Fruit fly (Drosophila melanogaster) whole organism, embryonic: ENCODE results near the gene CG13297.

Experiments
- Aef1 ChIP-seq: fragments of 200-800 bp; sonication (Bioruptor generic); IDR thresholded peaks from 3 replicates; pipeline ENCODE4 v1.3.6; 2022; ENCODE audit warnings: missing biosample characterization, missing genetic modification characterization
- Atf6 ChIP-seq: fragments of 200-800 bp; sonication (Bioruptor generic); IDR thresholded peaks from 2 replicates; pipeline ENCODE4 v1.3.6; 2022; ENCODE audit warnings: missing biosample characterization, missing genetic modification characterization
- BtbVII ChIP-seq: fragments of 200-800 bp; sonication (Bioruptor generic); optimal IDR thresholded peaks from 3 replicates; lab custom pipeline; 2017; ENCODE audit warnings: missing biosample characterization, mild to moderate bottlenecking, missing genetic modification characterization
- CG10654 ChIP-seq: fragments of 200-800 bp; sonication (Bioruptor generic); optimal IDR thresholded peaks from 2 replicates; lab custom pipeline; 2016; ENCODE audit warnings: missing biosample characterization, missing genetic modification characterization
- CG10979 ChIP-seq: fragments of 200-800 bp; sonication (Bioruptor generic); optimal IDR thresholded peaks from 2 replicates; lab custom pipeline; 2018; ENCODE audit warnings: missing biosample characterization, mild to moderate bottlenecking, missing genetic modification characterization, moderate library complexity
- CG12071 ChIP-seq: fragments of 200-800 bp; sonication (Bioruptor generic); optimal IDR thresholded peaks from 3 replicates; lab custom pipeline; 2018; ENCODE audit warnings: missing biosample characterization, mild to moderate bottlenecking, missing genetic modification characterization
- CG12104 ChIP-seq: fragments of 200-800 bp; sonication (Bioruptor generic); optimal IDR thresholded peaks from 3 replicates; lab custom pipeline; 2016; ENCODE audit warnings: missing biosample characterization, missing genetic modification characterization
- CG1233 ChIP-seq: fragments of 200-800 bp; sonication (Bioruptor generic); optimal IDR thresholded peaks from 4 replicates; lab custom pipeline; 2018; ENCODE audit warnings: missing biosample characterization, mild to moderate bottlenecking, missing genetic modification characterization
- CG12942 ChIP-seq: fragments of 200-800 bp; sonication (Bioruptor generic); optimal IDR thresholded peaks from 3 replicates; lab custom pipeline; 2016; ENCODE audit warnings: missing biosample characterization, missing genetic modification characterization
- CG14667 ChIP-seq: fragments of 200-800 bp; sonication (Bioruptor generic); IDR thresholded peaks from 2 replicates; pipeline ENCODE4 v1.3.6; 2022; ENCODE audit warnings: missing biosample characterization, missing genetic modification characterization
- CG14860 ChIP-seq: fragments of 200-800 bp; sonication (Bioruptor generic); IDR thresholded peaks from 3 replicates; pipeline ENCODE4 v1.3.6; 2022; ENCODE audit warnings: missing biosample characterization, missing genetic modification characterization; ENCODE audit not compliant: partially characterized antibody
- CG17568 ChIP-seq: fragments of 200-800 bp; sonication (Bioruptor generic); optimal IDR thresholded peaks from 2 replicates; lab custom pipeline; 2018; ENCODE audit warnings: missing biosample characterization, mild to moderate bottlenecking, missing genetic modification characterization, moderate library complexity
- CG17612 ChIP-seq: fragments of 200-800 bp; sonication (Bioruptor generic); IDR thresholded peaks from 2 replicates; pipeline ENCODE4 v1.3.6; 2022; ENCODE audit warnings: missing biosample characterization, missing genetic modification characterization
- CG18599 ChIP-seq: fragments of 200-800 bp; sonication (Bioruptor generic); optimal IDR thresholded peaks from 3 replicates; lab custom pipeline; 2017; ENCODE audit warnings: missing biosample characterization, missing genetic modification characterization, mild to moderate bottlenecking, moderate library complexity, missing genetic modification reagents
- CG2116 ChIP-seq: fragments of 200-800 bp; sonication (Bioruptor generic); optimal IDR thresholded peaks from 3 replicates; lab custom pipeline; 2018; ENCODE audit warnings: missing biosample characterization, mild to moderate bottlenecking, missing genetic modification characterization
- CG2120 ChIP-seq: fragments of 200-800 bp; sonication (Bioruptor generic); optimal IDR thresholded peaks from 3 replicates; lab custom pipeline; 2016; ENCODE audit warnings: missing biosample characterization, missing genetic modification characterization
- CG3065 ChIP-seq: fragments of 200-800 bp; sonication (Bioruptor generic); optimal IDR thresholded peaks from 2 replicates; lab custom pipeline; 2016; ENCODE audit warnings: missing biosample characterization, missing genetic modification characterization
- CG31441 ChIP-seq: fragments of 200-800 bp; sonication (Bioruptor generic); IDR thresholded peaks from 2 replicates; pipeline ENCODE4 v1.3.6; 2022; ENCODE audit warnings: missing biosample characterization, missing genetic modification characterization
- CG32767 ChIP-seq: fragments of 200-800 bp; sonication (Bioruptor generic); IDR thresholded peaks from 2 replicates; pipeline ENCODE4 v1.3.6; 2022; ENCODE audit warnings: missing biosample characterization, missing genetic modification characterization
- CG6254 ChIP-seq: fragments of 200-800 bp; sonication (Bioruptor generic); optimal IDR thresholded peaks from 3 replicates; lab custom pipeline; 2017; ENCODE audit warnings: mild to moderate bottlenecking, missing biosample characterization, missing genetic modification reagents, missing genetic modification characterization
- CG6654 ChIP-seq: fragments of 200-800 bp; sonication (Bioruptor generic); optimal IDR thresholded peaks from 2 replicates; lab custom pipeline; 2017; ENCODE audit warnings: missing biosample characterization, mild to moderate bottlenecking, missing genetic modification characterization
- CG7963 ChIP-seq: fragments of 200-800 bp; sonication (Bioruptor generic); IDR thresholded peaks from 3 replicates; pipeline ENCODE4 v1.3.6; 2022; ENCODE audit warnings: missing biosample characterization, missing genetic modification characterization; ENCODE audit not compliant: partially characterized antibody
- CG8924 ChIP-seq: fragments of 200-800 bp; optimal IDR thresholded peaks from 3 replicates; lab custom pipeline; 2019; ENCODE audit warnings: missing biosample characterization, mild to moderate bottlenecking, missing genetic modification characterization, moderate library complexity
- CG9876 ChIP-seq: fragments of 200-800 bp; sonication (Bioruptor generic); optimal IDR thresholded peaks from 2 replicates; lab custom pipeline; 2016; ENCODE audit warnings: missing biosample characterization, missing genetic modification characterization
- CG9932 ChIP-seq: fragments of 200-800 bp; sonication (Bioruptor generic); IDR thresholded peaks from 2 replicates; pipeline ENCODE4 v1.3.6; 2022; ENCODE audit warnings: missing biosample characterization, missing genetic modification characterization
- Eip74EF ChIP-seq, 2 experiments: fragments of 200-800 bp in 1 of 2; fragments of >200 bp in 1 of 2; sonication (Bioruptor generic) in 1 of 2; optimal IDR thresholded peaks; 2 replicates each; lab custom pipeline; 2017 to 2019; ENCODE audit warnings: missing biosample characterization in 2 of 2, missing genetic modification characterization in 2 of 2, mild to moderate bottlenecking in 1 of 2, moderate library complexity in 1 of 2
- HLH54F ChIP-seq: fragments of 200-800 bp; sonication (Bioruptor generic); optimal IDR thresholded peaks from 3 replicates; lab custom pipeline; 2016; ENCODE audit warnings: missing biosample characterization, missing genetic modification characterization
- Hr78 ChIP-seq, 2 experiments: fragments of 200-800 bp in 1 of 2; fragments of >200 bp in 1 of 2; sonication (Bioruptor generic) in 1 of 2; optimal IDR thresholded peaks; 2 replicates each; lab custom pipeline; 2017 to 2019; ENCODE audit warnings: missing biosample characterization in 2 of 2, missing genetic modification characterization in 2 of 2, mild to moderate bottlenecking in 1 of 2, moderate library complexity in 1 of 2
- Med ChIP-seq: fragments of 200-800 bp; sonication (Bioruptor generic); peaks from one replicate; lab custom pipeline; 2016; ENCODE audit warnings: missing biosample characterization, missing genetic modification characterization, mild to moderate bottlenecking, inconsistent platforms, moderate library complexity
- Sox102F ChIP-seq: fragments of 200-800 bp; sonication (Bioruptor generic); optimal IDR thresholded peaks from 2 replicates; lab custom pipeline; 2018; ENCODE audit warnings: missing biosample characterization, mild to moderate bottlenecking, missing genetic modification characterization, moderate library complexity
- Sry-β ChIP-seq: fragments of 200-800 bp; sonication (Bioruptor generic); optimal IDR thresholded peaks from 2 replicates; lab custom pipeline; 2018; ENCODE audit warnings: missing biosample characterization, mild to moderate bottlenecking, missing genetic modification characterization, moderate library complexity
- Stat92E ChIP-seq, 3 experiments: fragments of >200 bp in 2 of 3; fragments of 200-800 bp in 1 of 3; sonication (Bioruptor generic) in 1 of 3; optimal IDR thresholded peaks; 2 replicates each; lab custom pipeline; 2017 to 2019; ENCODE audit warnings: missing biosample characterization in 3 of 3, missing genetic modification characterization in 3 of 3, mild to moderate bottlenecking in 1 of 3, moderate library complexity in 1 of 3
- bbx ChIP-seq: fragments of 200-800 bp; sonication (Bioruptor generic); IDR thresholded peaks from 2 replicates; pipeline ENCODE4 v1.3.6; 2022; ENCODE audit warnings: missing biosample characterization, missing genetic modification characterization; ENCODE audit not compliant: partially characterized antibody
- corto ChIP-seq: fragments of 200-800 bp; sonication (Bioruptor generic); optimal IDR thresholded peaks from 2 replicates; lab custom pipeline; 2016; ENCODE audit warnings: missing biosample characterization, mild to moderate bottlenecking, missing genetic modification characterization, moderate library complexity
- fd96Cb ChIP-seq: fragments of 200-800 bp; sonication (Bioruptor generic); optimal IDR thresholded peaks from 2 replicates; lab custom pipeline; 2018; ENCODE audit warnings: missing biosample characterization, mild to moderate bottlenecking, missing genetic modification characterization, moderate library complexity
- gcm2 ChIP-seq: fragments of 200-800 bp; sonication (Bioruptor generic); optimal IDR thresholded peaks from 2 replicates; lab custom pipeline; 2016; ENCODE audit warnings: missing biosample characterization, missing genetic modification characterization
- gem ChIP-seq: fragments of 200-800 bp; sonication (Bioruptor generic); optimal IDR thresholded peaks from 2 replicates; lab custom pipeline; 2019; ENCODE audit warnings: missing biosample characterization, mild to moderate bottlenecking, missing genetic modification characterization, moderate library complexity
- gt ChIP-seq: fragments of 200-800 bp; sonication (Bioruptor generic); IDR thresholded peaks from 2 replicates; pipeline ENCODE4 v1.3.6; 2022; ENCODE audit warnings: missing biosample characterization, missing genetic modification characterization
- h ChIP-seq: fragments of >200 bp; optimal IDR thresholded peaks from 2 replicates; lab custom pipeline; 2017
- ham ChIP-seq: fragments of 200-800 bp; sonication (Bioruptor generic); IDR thresholded peaks from 2 replicates; pipeline ENCODE4 v1.3.6; 2022; ENCODE audit warnings: missing biosample characterization, missing genetic modification characterization
- knrl ChIP-seq: fragments of 200-800 bp; sonication (Bioruptor generic); IDR thresholded peaks from 3 replicates; pipeline ENCODE4 v1.3.6; 2022; ENCODE audit warnings: missing biosample characterization, missing genetic modification characterization; ENCODE audit not compliant: partially characterized antibody
- sens ChIP-seq: fragments of 200-800 bp; sonication (Bioruptor generic); peaks from one replicate; lab custom pipeline; 2016; ENCODE audit warnings: missing biosample characterization, missing genetic modification characterization
- slou ChIP-seq: fragments of 200-800 bp; sonication (Bioruptor generic); optimal IDR thresholded peaks from 3 replicates; lab custom pipeline; 2016; ENCODE audit warnings: missing biosample characterization, missing genetic modification characterization
- sr ChIP-seq: fragments of 200-800 bp; sonication (Bioruptor generic); IDR thresholded peaks from 3 replicates; pipeline ENCODE4 v1.3.6; 2022; ENCODE audit warnings: missing biosample characterization, missing genetic modification characterization
- tin ChIP-seq: fragments of 200-800 bp; sonication (Bioruptor generic); optimal IDR thresholded peaks from 3 replicates; lab custom pipeline; 2016; ENCODE audit warnings: missing biosample characterization, missing genetic modification characterization
- tll ChIP-seq, 2 experiments: fragments of 200-800 bp in 1 of 2; fragments of >200 bp in 1 of 2; sonication (Bioruptor generic) in 1 of 2; optimal IDR thresholded peaks; 2 replicates each; lab custom pipeline; 2017 to 2019; ENCODE audit warnings: missing biosample characterization in 2 of 2, missing genetic modification characterization in 2 of 2, mild to moderate bottlenecking in 1 of 2, moderate library complexity in 1 of 2
- zen2 ChIP-seq: fragments of 200-800 bp; sonication (Bioruptor generic); IDR thresholded peaks from 3 replicates; pipeline ENCODE4 v1.3.6; 2022; ENCODE audit warnings: missing biosample characterization, missing genetic modification characterization; ENCODE audit not compliant: partially characterized antibody
- zfh2 ChIP-seq: fragments of 200-800 bp; sonication (Bioruptor generic); optimal IDR thresholded peaks from 2 replicates; lab custom pipeline; 2016; ENCODE audit warnings: missing biosample characterization, missing genetic modification characterization

The CG13297 gene

dm6 chr3L:6192822-6193555 lies 35.8 kb upstream of the CG13297 start, which contains the start of the genes Sf3b6 and Tnpo (continued):
- TF ChIP-seq CG10979 (peak; percentile 71), tll (GFP tag; optimal IDR thresholded peaks at IDR 0.05; lab: Kevin White, UChicago) (peak; percentile 43 to 78), BtbVII (GFP tag; lab: Kevin White, UChicago) (no peak), corto (no peak), CG12942 (GFP tag; lab: Kevin White, UChicago) (peak; percentile 83), CG6654 (no peak), zen2 (GFP tag; lab: Robert Waterston, UW) (no peak; the same call in 2 of the 3 replicates), Stat92E (GFP tag; optimal IDR thresholded peaks at IDR 0.05; lab: Kevin White, UChicago) (peak in 1 of 3 experiments; percentile 32), knrl (GFP tag; lab: Robert Waterston, UW) (peak; percentile 76), sens (GFP tag; lab: Kevin White, UChicago) (no peak), bbx (GFP tag; lab: Robert Waterston, UW) (0 out of 2 replicates have a peak, but pooled peaks have one; percentile 17), CG2116 (peak; percentile 69), gcm2 (no peak), CG12071 (GFP tag; lab: Kevin White, UChicago) (no peak), CG3065 (peak; percentile 45), gem (tag; lab: Kevin White, UChicago) (peak; percentile 92), CG9876 (peak; percentile 64), CG32767 (GFP tag; lab: Robert Waterston, UW) (peak; percentile 82), fd96Cb (tag; lab: Kevin White, UChicago) (peak; percentile 72), ham (GFP tag; lab: Robert Waterston, UW) (peak; percentile 49; the same call in 1 of the 2 replicates), tin (peak; percentile 80), gt (GFP tag; lab: Robert Waterston, UW) (peak; percentile 27; the same call in 1 of the 2 replicates), Sry-β (GFP tag; lab: Kevin White, UChicago) (peak; percentile 70), Eip74EF (GFP tag; optimal IDR thresholded peaks at IDR 0.05; lab: Kevin White, UChicago) (no peak), Aef1 (peak; percentile 87), zfh2 (GFP tag; lab: Kevin White, UChicago) (peak; percentile 79), CG2120 (GFP tag; lab: Kevin White, UChicago) (peak; percentile 91), Atf6 (peak; percentile 74), CG17612 (GFP tag; lab: Robert Waterston, UW) (no peak), CG14860 (GFP tag; lab: Robert Waterston, UW) (peak; percentile 47; the same call in 2 of the 3 replicates), CG12104 (GFP tag; lab: Kevin White, UChicago) (peak; percentile 84), slou (GFP tag; lab: Kevin White, UChicago) (peak; percentile 82), CG14667 (GFP tag; lab: Robert Waterston, UW) (peak; percentile 78), CG7963 (GFP tag; lab: Robert Waterston, UW) (no peak), sr (peak; percentile 8; the same call in 1 of the 3 replicates), CG8924 (tag; lab: Kevin White, UChicago) (peak; percentile 85), CG6254 (GFP tag; lab: Kevin White, UChicago) (peak; percentile 48), h (lab: Kevin White, UChicago) (no peak), CG18599 (no peak), CG31441 (GFP tag; lab: Robert Waterston, UW) (no peak), CG10654 (GFP tag; lab: Kevin White, UChicago) (peak; percentile 67), CG1233 (GFP tag; lab: Kevin White, UChicago) (peak; percentile 74), CG9932 (GFP tag; lab: Robert Waterston, UW) (peak; percentile 93), HLH54F (GFP tag; lab: Kevin White, UChicago) (peak; percentile 77), CG17568 (GFP tag; lab: Kevin White, UChicago) (no peak), Med (GFP tag; lab: Kevin White, UChicago) (peak; percentile 84), Sox102F (no peak), Hr78 (GFP tag; optimal IDR thresholded peaks at IDR 0.05; lab: Kevin White, UChicago) (no peak)
